Worm (Caenorhabditis elegans): ENCODE results near the gene C17B7.4.

Gene C17B7.4

DNA sequence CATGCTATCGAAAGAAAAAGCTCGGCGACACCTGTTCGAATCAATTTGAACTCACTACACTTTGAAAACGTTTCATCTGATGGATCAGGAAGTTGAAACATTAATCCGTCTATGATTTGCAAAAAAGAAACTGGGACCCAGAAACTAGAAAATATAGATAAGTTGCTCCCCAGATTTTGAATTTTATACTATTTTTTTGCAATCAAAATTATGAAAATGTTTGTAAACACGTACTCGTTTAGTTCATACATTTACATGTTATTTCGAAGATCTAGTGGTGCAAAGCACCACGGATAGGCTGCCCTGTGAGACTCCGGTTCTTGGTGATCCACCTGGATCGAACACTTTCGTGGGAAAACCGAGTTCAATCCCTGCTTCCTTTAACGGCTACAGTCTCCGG, 2.8 kb downstream of the C17B7.4 start, which contains the start of gene C17B7.10:
Gene C17B7.10 (minus strand): TSS at position 101 of the 400 bp plus-strand sequence.
- TF ChIP-seq xbp-1 (tag; optimal IDR thresholded peaks at IDR 0.05) (no peak), nhr-19 (GFP tag; conservative IDR thresholded peaks at IDR 0.05) (no peak), efl-3 (GFP tag; optimal IDR thresholded peaks at IDR 0.05) (no peak), mdl-1 (tag; optimal IDR thresholded peaks at IDR 0.05) (no peak), ztf-11 (tag; optimal IDR thresholded peaks at IDR 0.05) (no peak), mef-2 (tag; optimal IDR thresholded peaks at IDR 0.05) (no peak), skn-1 (tag; optimal IDR thresholded peaks at IDR 0.05) (no peak), pax-3 (tag; optimal IDR thresholded peaks at IDR 0.05) (no peak), blmp-1 (tag; optimal IDR thresholded peaks at IDR 0.05) (no peak), hlh-17 (GFP tag; optimal IDR thresholded peaks at IDR 0.05; ENCODE audit: borderline replicate concordance) (no peak)

DNA sequence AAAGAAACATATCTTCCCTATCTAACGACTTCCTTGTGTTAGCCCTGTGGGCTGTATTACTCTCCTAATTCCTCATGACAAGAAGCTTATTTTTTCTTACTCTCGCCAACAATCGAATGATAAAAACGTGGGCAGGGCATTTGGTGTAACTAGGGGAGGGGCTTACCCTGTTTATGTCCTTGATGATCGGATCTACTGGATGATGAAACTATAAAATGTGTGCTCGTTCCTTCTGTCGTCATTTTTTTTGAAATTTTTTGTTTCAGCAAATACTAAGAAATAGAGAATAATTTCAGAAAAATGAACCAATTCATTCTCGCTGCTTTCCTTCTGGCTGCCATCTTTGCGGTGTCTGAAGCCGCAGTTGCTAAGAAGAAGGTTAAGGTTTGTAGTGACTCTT, 3.4 kb downstream of the C17B7.4 start, which contains the start of gene C17B7.3:
Gene C17B7.3 (plus strand): TSS at position 301 of the 400 bp plus-strand sequence.
- no peak for TF ChIP-seq efl-1 (optimal IDR thresholded peaks at IDR 0.05)
- peak in 1 of 2 experiments; percentile 55 for TF ChIP-seq efl-1 (GFP tag; optimal IDR thresholded peaks at IDR 0.05 in 1 of 2)
- TF ChIP-seq ama-1 (optimal IDR thresholded peaks at IDR 0.05), result no peak

DNA sequence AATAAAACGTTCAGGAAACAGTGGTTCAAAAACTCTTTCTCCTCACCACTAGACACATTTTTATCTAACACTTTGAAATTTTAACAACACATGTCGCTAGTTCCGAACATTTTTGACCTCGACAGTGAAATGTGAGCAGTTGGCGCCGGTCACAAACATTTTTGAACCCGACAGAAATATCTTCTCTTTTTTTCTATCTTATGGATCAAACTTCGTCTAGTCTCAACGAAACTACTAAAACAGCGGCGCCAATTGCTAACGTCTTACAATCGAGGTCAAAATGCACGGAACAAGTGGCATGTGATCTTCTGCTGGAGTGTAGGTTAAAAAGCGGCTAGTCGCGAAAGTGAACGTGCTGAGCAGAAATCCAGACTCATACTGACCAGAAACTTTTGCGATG, 4.9 kb downstream of the C17B7.4 start:
- TF ChIP-seq ces-1 (GFP tag; optimal IDR thresholded peaks at IDR 0.05) (no peak), nhr-77 (tag; optimal IDR thresholded peaks at IDR 0.05) (no peak), nhr-19 (GFP tag; conservative IDR thresholded peaks at IDR 0.05) (peak; percentile 57), lin-14 (GFP tag; optimal IDR thresholded peaks at IDR 0.05) (peak; percentile 83), jun-1 (tag; optimal IDR thresholded peaks at IDR 0.05) (no peak), zip-4 (GFP tag; optimal IDR thresholded peaks at IDR 0.05) (no peak), nhr-71 (tag; optimal IDR thresholded peaks at IDR 0.05) (peak; percentile 81), rnt-1 (tag; optimal IDR thresholded peaks at IDR 0.05) (peak; percentile 52), pax-3 (tag; optimal IDR thresholded peaks at IDR 0.05) (no peak), xbp-1 (tag; optimal IDR thresholded peaks at IDR 0.05) (no peak), nhr-20 (tag; optimal IDR thresholded peaks at IDR 0.05) (peak; percentile 50), irx-1 (tag; optimal IDR thresholded peaks at IDR 0.05) (no peak), ceh-8 (GFP tag; optimal IDR thresholded peaks at IDR 0.05) (no peak), efl-1 (optimal IDR thresholded peaks at IDR 0.05) (no peak), efl-1 (GFP tag; optimal IDR thresholded peaks at IDR 0.05 in 1 of 2) (peak in 1 of 2 experiments; percentile 39), zag-1 (tag; optimal IDR thresholded peaks at IDR 0.05) (no peak)

DNA sequence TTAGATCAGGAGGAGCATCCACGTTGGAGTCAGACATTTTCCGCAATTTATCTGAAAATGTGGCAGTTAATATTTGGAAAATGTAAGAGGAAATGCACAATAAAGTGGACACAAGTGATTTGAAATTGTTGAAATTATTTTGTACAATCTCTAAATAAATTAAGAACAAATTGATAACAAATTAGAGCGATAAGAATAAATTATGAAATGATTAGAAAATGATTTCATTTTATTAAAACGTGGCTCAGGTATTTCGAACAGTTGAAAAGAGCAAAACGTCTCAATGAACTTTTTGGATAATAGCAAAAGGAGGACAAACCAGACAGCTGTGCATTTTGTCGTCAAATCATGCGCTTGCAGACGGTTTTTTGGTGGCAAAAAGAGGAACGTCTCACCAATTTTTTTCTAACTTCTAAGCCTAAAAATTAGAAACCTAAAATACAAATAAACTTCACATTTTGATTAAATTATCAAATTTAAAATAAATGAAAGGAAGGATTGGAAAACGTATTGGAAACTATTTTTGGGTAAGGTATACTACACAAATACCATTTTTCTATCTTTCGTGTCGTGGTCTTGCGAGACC, 7.4 kb downstream of the C17B7.4 start, which contains the start of gene fbxa-65:
Gene fbxa-65 (minus strand): TSS at position 51 of the 586 bp plus-strand sequence.
- TF ChIP-seq nhr-237 (tag; optimal IDR thresholded peaks at IDR 0.05) (no peak), lin-13 (GFP tag; optimal IDR thresholded peaks at IDR 0.05) (no peak), nhr-19 (GFP tag; conservative IDR thresholded peaks at IDR 0.05) (no peak), hpl-2 (GFP tag; optimal IDR thresholded peaks at IDR 0.05) (no peak), nhr-11 (tag; optimal IDR thresholded peaks at IDR 0.05) (no peak), mdl-1 (tag; optimal IDR thresholded peaks at IDR 0.05) (no peak), ztf-4 (tag; optimal IDR thresholded peaks at IDR 0.05) (no peak), C04F5.9 (tag; optimal IDR thresholded peaks at IDR 0.05) (no peak), lin-15B (tag; optimal IDR thresholded peaks at IDR 0.05) (no peak), irx-1 (tag; optimal IDR thresholded peaks at IDR 0.05) (no peak), nhr-84 (tag; optimal IDR thresholded peaks at IDR 0.05) (no peak), nhr-90 (tag; optimal IDR thresholded peaks at IDR 0.05; ENCODE audit: poor library complexity) (no peak), rnt-1 (tag; optimal IDR thresholded peaks at IDR 0.05) (no peak), aha-1 (tag; optimal IDR thresholded peaks at IDR 0.05) (no peak), egl-27 (tag; optimal IDR thresholded peaks at IDR 0.05) (no peak), snu-23 (GFP tag; optimal IDR thresholded peaks at IDR 0.05) (peak; percentile 19), mab-9 (GFP tag; IDR thresholded peaks at IDR 0.05) (no peak), ceh-8 (GFP tag; optimal IDR thresholded peaks at IDR 0.05) (no peak), ceh-88 (GFP tag; IDR thresholded peaks at IDR 0.05) (no peak), C16A3.4 (tag; optimal IDR thresholded peaks at IDR 0.05) (no peak), efl-1 (optimal IDR thresholded peaks at IDR 0.05) (peak; percentile 9 to 39), efl-1 (GFP tag; optimal IDR thresholded peaks at IDR 0.05 in 1 of 2) (peak; percentile 36 to 85), ceh-63 (GFP tag; optimal IDR thresholded peaks at IDR 0.05) (no peak), lin-39 (tag; optimal IDR thresholded peaks at IDR 0.05) (no peak), grh-1 (GFP tag; IDR thresholded peaks at IDR 0.05) (no peak), lin-14 (GFP tag; optimal IDR thresholded peaks at IDR 0.05) (peak; percentile 34), zag-1 (tag; optimal IDR thresholded peaks at IDR 0.05) (no peak), unc-86 (tag; optimal IDR thresholded peaks at IDR 0.05) (no peak), fkh-4 (tag; optimal IDR thresholded peaks at IDR 0.05; ENCODE audit: borderline replicate concordance) (no peak), elt-3 (tag; optimal IDR thresholded peaks at IDR 0.05) (no peak), lsy-2 (tag; optimal IDR thresholded peaks at IDR 0.05) (peak in 1 of 2 experiments; percentile 2)

All from whole organism, L1 larva.